Worm (Caenorhabditis elegans) whole organism, L2 larva: Measurements from ENCODE around the gene K08E7.5.
A peak's percentile ranks its signal among the peaks of the same experiment; 100 is the strongest.

Experiments used
- C34F6.9 ChIP-seq: fragments of 150-350 bp; optimal IDR thresholded peaks from 2 replicates; lab custom pipeline; 2014; ENCODE audit warnings: missing biosample characterization, missing genetic modification characterization
- F13H6.1 ChIP-seq: sonication (generic microtip); optimal IDR thresholded peaks from 2 replicates; lab custom pipeline; 2016; ENCODE audit warnings: missing genetic modification characterization, missing compliant biosample characterization
- R02D3.7 ChIP-seq: fragments of 150-350 bp; optimal IDR thresholded peaks from 2 replicates; lab custom pipeline; 2014; ENCODE audit warnings: missing biosample characterization, missing genetic modification characterization
- Y55F3AM.14 ChIP-seq: fragments of 200-800 bp; sonication (Bioruptor generic); optimal IDR thresholded peaks from 2 replicates; lab custom pipeline; 2018; ENCODE audit warnings: mild to moderate bottlenecking, missing genetic modification characterization, missing compliant biosample characterization
- ZK546.5 ChIP-seq: sonication (generic microtip); optimal IDR thresholded peaks from 2 replicates; lab custom pipeline; 2017; ENCODE audit warnings: missing biosample characterization, missing genetic modification characterization
- alr-1 ChIP-seq: fragments of 150-350 bp; optimal IDR thresholded peaks from 2 replicates; lab custom pipeline; 2014; ENCODE audit warnings: missing biosample characterization, missing genetic modification characterization
- aly-2 ChIP-seq: fragments of 150-350 bp; optimal IDR thresholded peaks from 2 replicates; lab custom pipeline; 2014; ENCODE audit warnings: missing biosample characterization, missing genetic modification characterization
- ceh-16 ChIP-seq: fragments of 150-350 bp; optimal IDR thresholded peaks from 2 replicates; lab custom pipeline; 2014; ENCODE audit warnings: missing biosample characterization, missing genetic modification characterization
- ceh-82 ChIP-seq: fragments of 150-350 bp; optimal IDR thresholded peaks from 2 replicates; lab custom pipeline; 2014; ENCODE audit warnings: missing biosample characterization, missing genetic modification characterization
- crh-2 ChIP-seq: sonication (generic microtip); optimal IDR thresholded peaks from 2 replicates; lab custom pipeline; 2017; ENCODE audit warnings: missing biosample characterization, missing genetic modification characterization
- dmd-4 ChIP-seq: sonication (generic microtip); optimal IDR thresholded peaks from 2 replicates; lab custom pipeline; 2017; ENCODE audit warnings: missing biosample characterization, missing genetic modification characterization
- egl-27 ChIP-seq: sonication (generic microtip); optimal IDR thresholded peaks from 3 replicates; lab custom pipeline; 2017; ENCODE audit warnings: missing biosample characterization, missing genetic modification reagents, missing genetic modification characterization
- elt-1 ChIP-seq: fragments of 150-350 bp; optimal IDR thresholded peaks from 2 replicates; lab custom pipeline; 2014; ENCODE audit warnings: missing biosample characterization, missing genetic modification characterization
- elt-3 ChIP-seq: sonication (generic microtip); optimal IDR thresholded peaks from 2 replicates; lab custom pipeline; 2017; ENCODE audit warnings: missing biosample characterization, missing genetic modification characterization
- fos-1 ChIP-seq: fragments of 150-350 bp; optimal IDR thresholded peaks from 2 replicates; lab custom pipeline; 2014; ENCODE audit warnings: missing biosample characterization, missing genetic modification characterization
- gmeb-1 ChIP-seq: fragments of 150-350 bp; optimal IDR thresholded peaks from 2 replicates; lab custom pipeline; 2014; ENCODE audit warnings: missing biosample characterization, missing genetic modification characterization
- lin-11 ChIP-seq: fragments of 150-350 bp; sonication (generic microtip); optimal IDR thresholded peaks from 2 replicates; lab custom pipeline; 2014; ENCODE audit warnings: missing biosample characterization, missing genetic modification characterization, inconsistent platforms, mixed read lengths
- lin-13 ChIP-seq: fragments of 150-350 bp; optimal IDR thresholded peaks from 2 replicates; lab custom pipeline; 2014; ENCODE audit warnings: missing biosample characterization, missing genetic modification reagents, missing genetic modification characterization
- lsy-2 ChIP-seq, 2 experiments: fragments of 150-350 bp in 1 of 2; sonication (generic microtip) in 1 of 2; optimal IDR thresholded peaks; 2 replicates each; lab custom pipeline; 2014 to 2017; ENCODE audit warnings: missing biosample characterization in 2 of 2, missing genetic modification characterization in 2 of 2
- mab-5 ChIP-seq: fragments of 150-350 bp; optimal IDR thresholded peaks from 2 replicates; lab custom pipeline; 2014; ENCODE audit warnings: missing biosample characterization, missing genetic modification characterization
- nhr-12 ChIP-seq: fragments of 150-350 bp; optimal IDR thresholded peaks from 2 replicates; lab custom pipeline; 2014; ENCODE audit warnings: missing biosample characterization, missing genetic modification characterization
- nhr-129 ChIP-seq: fragments of 150-350 bp; optimal IDR thresholded peaks from 2 replicates; lab custom pipeline; 2014; ENCODE audit warnings: missing biosample characterization, missing genetic modification characterization
- nhr-21 ChIP-seq: fragments of 150-350 bp; optimal IDR thresholded peaks from 2 replicates; lab custom pipeline; 2014; ENCODE audit warnings: missing biosample characterization, missing genetic modification characterization
- nhr-23 ChIP-seq: fragments of 150-350 bp; optimal IDR thresholded peaks from 2 replicates; lab custom pipeline; 2014; ENCODE audit warnings: missing biosample characterization, missing genetic modification reagents, missing genetic modification characterization
- nhr-237 ChIP-seq: fragments of 150-350 bp; optimal IDR thresholded peaks from 2 replicates; lab custom pipeline; 2014; ENCODE audit warnings: missing biosample characterization, missing genetic modification characterization
- nhr-25 ChIP-seq: fragments of 150-350 bp; sonication (generic microtip); optimal IDR thresholded peaks from 3 replicates; lab custom pipeline; 2014; ENCODE audit warnings: missing biosample characterization, missing genetic modification characterization
- nhr-6 ChIP-seq: fragments of 150-350 bp; optimal IDR thresholded peaks from 2 replicates; lab custom pipeline; 2014; ENCODE audit warnings: missing biosample characterization, missing genetic modification characterization
- sem-4 ChIP-seq: fragments of 150-350 bp; optimal IDR thresholded peaks from 2 replicates; lab custom pipeline; 2014; ENCODE audit warnings: missing biosample characterization, missing genetic modification reagents, missing genetic modification characterization
- sma-3 ChIP-seq: sonication (generic microtip); optimal IDR thresholded peaks from 2 replicates; lab custom pipeline; 2016; ENCODE audit warnings: missing genetic modification reagents, missing genetic modification characterization, missing compliant biosample characterization
- sma-9 ChIP-seq, 2 experiments: fragments of 150-350 bp in 1 of 2; sonication (generic microtip) in 1 of 2; optimal IDR thresholded peaks; 2 replicates each; lab custom pipeline; 2014 to 2016; ENCODE audit warnings: missing genetic modification characterization in 2 of 2, mild to moderate bottlenecking in 1 of 2, missing biosample characterization in 1 of 2, missing compliant biosample characterization in 1 of 2, missing genetic modification reagents in 1 of 2, moderate library complexity in 1 of 2
- snpc-4 ChIP-seq: fragments of 150-350 bp; optimal IDR thresholded peaks from 2 replicates; lab custom pipeline; 2014; ENCODE audit warnings: missing biosample characterization, missing genetic modification characterization
- unc-39 ChIP-seq: fragments of 150-350 bp; optimal IDR thresholded peaks from 2 replicates; lab custom pipeline; 2014; ENCODE audit warnings: missing biosample characterization, missing genetic modification characterization
- unc-55 ChIP-seq: fragments of 150-350 bp; sonication (generic microtip); optimal IDR thresholded peaks from 3 replicates; lab custom pipeline; 2014; ENCODE audit warnings: missing biosample characterization, missing genetic modification reagents, missing genetic modification characterization
- unc-62 ChIP-seq: fragments of 150-350 bp; optimal IDR thresholded peaks from 2 replicates; lab custom pipeline; 2014; ENCODE audit warnings: missing biosample characterization, missing genetic modification reagents, missing genetic modification characterization
- ztf-1 ChIP-seq: fragments of 200-800 bp; sonication (Bioruptor generic); conservative IDR thresholded peaks from 2 replicates; pipeline ENCODE4 v1.3.6; 2022; ENCODE audit warnings: missing genetic modification characterization, missing compliant biosample characterization
- ztf-11 ChIP-seq: sonication (generic microtip); optimal IDR thresholded peaks from 2 replicates; lab custom pipeline; 2017; ENCODE audit warnings: missing biosample characterization, missing genetic modification characterization

Gene K08E7.5

ce11 chrIV:12547824-12548223 is 25.3 kb upstream of the K08E7.5 start, which contains the start of gene ipmk-1:
Gene ipmk-1, plus strand, starts transcription at chrIV:12548124.
- TF ChIP-seq egl-27 (tag; lab: Kevin White, UChicago) (no peak), F13H6.1 (tag; lab: Kevin White, UChicago) (no peak), lin-11 (tag; lab: Kevin White, UChicago) (no peak), nhr-23 (no peak), fos-1 (tag; lab: Kevin White, UChicago) (no peak), aly-2 (no peak), R02D3.7 (tag; lab: Kevin White, UChicago) (no peak), elt-3 (tag; lab: Kevin White, UChicago) (no peak), elt-1 (no peak), unc-62 (GFP tag; lab: Kevin White, UChicago) (no peak), sma-9 (GFP tag; optimal IDR thresholded peaks at IDR 0.05; lab: Kevin White, UChicago) (no peak), sma-9 (tag; optimal IDR thresholded peaks at IDR 0.05; lab: Kevin White, UChicago) (no peak), crh-2 (tag; lab: Kevin White, UChicago) (no peak), ceh-82 (no peak), C34F6.9 (tag; lab: Kevin White, UChicago) (no peak), Y55F3AM.14 (GFP tag; lab: Kevin White, UChicago) (no peak)

- TF ChIP-seq mab-5 (no peak), alr-1 (tag; lab: Kevin White, UChicago) (no peak), nhr-6 (tag; lab: Kevin White, UChicago) (no peak), gmeb-1 (tag; lab: Kevin White, UChicago) (no peak), dmd-4 (tag; lab: Kevin White, UChicago) (no peak)
These were observed 24.2 kb upstream of the K08E7.5 start for ce11 chrIV:12549014-12549413.

- TF ChIP-seq ceh-16 (tag; lab: Kevin White, UChicago) = no peak
- no peak for TF ChIP-seq nhr-21 (tag; lab: Kevin White, UChicago)
- no peak for TF ChIP-seq nhr-12
- no peak for TF ChIP-seq dmd-4 (tag; lab: Kevin White, UChicago)
- TF ChIP-seq alr-1 (tag; lab: Kevin White, UChicago) = no peak
- no peak for TF ChIP-seq snpc-4 (tag; lab: Kevin White, UChicago)
- no peak for TF ChIP-seq aly-2
- TF ChIP-seq nhr-129 = no peak
- TF ChIP-seq unc-62 (GFP tag; lab: Kevin White, UChicago) = no peak
- TF ChIP-seq ZK546.5 (tag; lab: Kevin White, UChicago) = no peak
- TF ChIP-seq nhr-237 (tag; lab: Kevin White, UChicago) = no peak
- no peak for TF ChIP-seq R02D3.7 (tag; lab: Kevin White, UChicago)
- TF ChIP-seq unc-39 (tag; lab: Kevin White, UChicago) = no peak
- no peak for TF ChIP-seq F13H6.1 (tag; lab: Kevin White, UChicago)
These were observed 21.2 kb upstream of the K08E7.5 start for ce11 chrIV:12551944-12552343.

- peak; percentile 73 to 85 for TF ChIP-seq lsy-2 (tag; optimal IDR thresholded peaks at IDR 0.05; lab: Kevin White, UChicago)
- TF ChIP-seq sem-4 (tag; lab: Kevin White, UChicago) = no peak
- peak; percentile 1 for TF ChIP-seq F13H6.1 (tag; lab: Kevin White, UChicago)
- TF ChIP-seq mab-5 = peak; percentile 11
- TF ChIP-seq crh-2 (tag; lab: Kevin White, UChicago) = peak; percentile 56
- peak; percentile 56 for TF ChIP-seq sma-9 (GFP tag; optimal IDR thresholded peaks at IDR 0.05; lab: Kevin White, UChicago)
- no peak for TF ChIP-seq sma-9 (tag; optimal IDR thresholded peaks at IDR 0.05; lab: Kevin White, UChicago)
- TF ChIP-seq nhr-6 (tag; lab: Kevin White, UChicago) = peak; percentile 22
- TF ChIP-seq fos-1 (tag; lab: Kevin White, UChicago) = peak; percentile 11
- no peak for TF ChIP-seq lin-11 (tag; lab: Kevin White, UChicago)
- TF ChIP-seq alr-1 (tag; lab: Kevin White, UChicago) = no peak
- peak; percentile 32 for TF ChIP-seq nhr-21 (tag; lab: Kevin White, UChicago)
- TF ChIP-seq unc-62 (GFP tag; lab: Kevin White, UChicago) = no peak
- no peak for TF ChIP-seq ztf-1 (GFP tag; lab: Robert Waterston, UW)
- no peak for TF ChIP-seq ztf-11 (tag; lab: Kevin White, UChicago)
- TF ChIP-seq unc-55 (GFP tag; lab: Kevin White, UChicago) = peak; percentile 88
- TF ChIP-seq nhr-129 = peak; percentile 19
- TF ChIP-seq nhr-25 = peak; percentile 74
- peak; percentile 42 for TF ChIP-seq sma-3 (GFP tag; lab: Kevin White, UChicago)
- TF ChIP-seq gmeb-1 (tag; lab: Kevin White, UChicago) = peak; percentile 99
- TF ChIP-seq nhr-237 (tag; lab: Kevin White, UChicago) = no peak
- TF ChIP-seq C34F6.9 (tag; lab: Kevin White, UChicago) = peak; percentile 84
- TF ChIP-seq lin-13 = peak; percentile 67
- TF ChIP-seq snpc-4 (tag; lab: Kevin White, UChicago) = peak; percentile 39
These were observed 14.2 kb upstream of the K08E7.5 start, which contains the start of the genes ZK795.2 and ZK795.3 for ce11 chrIV:12558925-12559450. Gene ZK795.2, minus strand, starts transcription at chrIV:12558975. Gene ZK795.3, plus strand, starts transcription at chrIV:12559365.
